Fruit fly (Drosophila melanogaster): ENCODE measurements around the gene CG9095.

The CG9095 gene

DNA sequence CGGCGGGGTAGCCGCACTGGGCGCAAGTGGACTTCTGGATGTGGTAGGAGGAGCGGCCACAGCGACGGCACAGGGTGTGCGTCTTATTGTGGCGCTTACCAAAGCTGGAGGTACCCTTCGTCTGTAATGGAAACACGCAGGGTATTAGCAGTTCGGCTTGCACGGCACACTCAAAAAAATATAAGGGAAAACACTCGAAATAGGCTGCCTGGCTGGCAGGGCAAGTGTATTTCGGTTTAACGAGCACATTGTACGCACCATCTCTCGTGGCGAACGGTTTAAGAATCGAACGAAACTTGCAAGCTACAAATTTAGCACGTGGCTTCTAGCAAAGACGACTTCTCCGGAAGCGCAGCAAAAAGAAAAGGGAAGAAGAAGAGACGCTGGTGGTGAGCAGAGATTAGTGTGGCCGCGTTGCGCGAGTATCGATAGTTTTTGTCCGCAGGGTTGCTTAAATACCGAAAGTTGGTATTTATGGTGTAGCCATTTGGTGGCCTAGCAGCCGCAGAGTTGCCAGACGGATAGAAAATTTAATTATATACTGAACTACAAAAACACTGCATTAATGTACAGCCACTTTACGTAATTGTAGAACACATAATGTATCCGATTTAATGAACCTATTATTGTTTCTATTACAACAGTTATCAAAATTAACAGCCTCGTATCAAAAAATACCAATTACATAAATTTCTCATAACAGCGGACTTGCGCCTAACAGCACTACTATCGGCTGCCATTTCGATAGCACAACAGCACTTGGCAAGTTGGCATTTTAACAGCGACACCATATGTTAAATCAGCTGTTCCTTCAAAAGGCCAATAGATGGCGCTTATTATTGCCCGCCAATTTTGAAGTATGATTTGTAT is 23.8 kb downstream of the CG9095 start, which contains the start of gene RpL37-1 (continued):
- peak; percentile 65 for TF ChIP-seq zfh2 (GFP tag; optimal IDR thresholded peaks at IDR 0.05)
- TF ChIP-seq CG7963 (GFP tag; IDR thresholded peaks at IDR 0.05; ENCODE audit: partially characterized antibody), result peak; percentile 16; the same call in 2 of the 3 replicates
- TF ChIP-seq CG18262 (tag; optimal IDR thresholded peaks at IDR 0.05), result peak; percentile 39
- peak; percentile 78 for TF ChIP-seq CG3281 (GFP tag; optimal IDR thresholded peaks at IDR 0.05)
- peak; percentile 54 for TF ChIP-seq CG17359 (tag; optimal IDR thresholded peaks at IDR 0.05)
- peak; percentile 46 for TF ChIP-seq ac (GFP tag; optimal IDR thresholded peaks at IDR 0.05)
- peak; percentile 61; the same call in 1 of the 3 replicates for TF ChIP-seq hb (GFP tag; IDR thresholded peaks at IDR 0.05; ENCODE audit: partially characterized antibody)
- TF ChIP-seq dpn (GFP tag; optimal IDR thresholded peaks at IDR 0.05), result peak; percentile 59 to 79
- no peak for TF ChIP-seq CG32767 (GFP tag; IDR thresholded peaks at IDR 0.05)
- TF ChIP-seq p53 (GFP tag; optimal IDR thresholded peaks at IDR 0.05), result peak; percentile 56
- peak; percentile 36 for TF ChIP-seq CG3995 (GFP tag; optimal IDR thresholded peaks at IDR 0.05)
- TF ChIP-seq sens (GFP tag), result peak; percentile 91
- peak; percentile 48 for TF ChIP-seq CG32772 (GFP tag; IDR thresholded peaks at IDR 0.05)
- peak; percentile 35 for TF ChIP-seq CG33557 (GFP tag; optimal IDR thresholded peaks at IDR 0.05)
- peak; percentile 29 for TF ChIP-seq fu2 (GFP tag; optimal IDR thresholded peaks at IDR 0.05)
- TF ChIP-seq CG11398 (GFP tag; optimal IDR thresholded peaks at IDR 0.05), result peak; percentile 68
- TF ChIP-seq ranshi (GFP tag; IDR thresholded peaks at IDR 0.05), result peak; percentile 62; the same call in 1 of the 2 replicates
- TF ChIP-seq CG8765 (GFP tag; IDR thresholded peaks at IDR 0.05), result 0 out of 2 replicates have a peak, but pooled peaks have one; percentile 27
- peak; percentile 80 for TF ChIP-seq MTF-1 (GFP tag; optimal IDR thresholded peaks at IDR 0.05; ENCODE audit: borderline replicate concordance)
- TF ChIP-seq CG1792 (GFP tag; optimal IDR thresholded peaks at IDR 0.05), result peak; percentile 68
- peak; percentile 52 for TF ChIP-seq pum (GFP tag; optimal IDR thresholded peaks at IDR 0.05)
- TF ChIP-seq az2 (GFP tag; optimal IDR thresholded peaks at IDR 0.05), result peak; percentile 52
- peak; percentile 68 for TF ChIP-seq trem (tag; optimal IDR thresholded peaks at IDR 0.05)
- no peak; the same call in 1 of the 2 replicates for TF ChIP-seq ara (GFP tag; IDR thresholded peaks at IDR 0.05)
- TF ChIP-seq CG8478 (optimal IDR thresholded peaks at IDR 0.05), result no peak
- peak; percentile 54 for TF ChIP-seq salm (tag; optimal IDR thresholded peaks at IDR 0.05)
- TF ChIP-seq CG5245 (GFP tag; optimal IDR thresholded peaks at IDR 0.05), result peak; percentile 32
- TF ChIP-seq CG17361 (GFP tag; IDR thresholded peaks at IDR 0.05), result peak; percentile 4; the same call in 1 of the 3 replicates
- TF ChIP-seq CG11247 (GFP tag; IDR thresholded peaks at IDR 0.05), result peak; percentile 67
- TF ChIP-seq Ssrp (tag; optimal IDR thresholded peaks at IDR 0.05), result no peak
- TF ChIP-seq Tbp (GFP tag; optimal IDR thresholded peaks at IDR 0.05), result no peak
- TF ChIP-seq CG10462 (GFP tag; optimal IDR thresholded peaks at IDR 0.05), result no peak
- TF ChIP-seq wek (GFP tag; optimal IDR thresholded peaks at IDR 0.05), result peak; percentile 68
- TF ChIP-seq NC2α (GFP tag; optimal IDR thresholded peaks at IDR 0.05), result peak; percentile 29
- TF ChIP-seq slou (GFP tag; optimal IDR thresholded peaks at IDR 0.05), result peak; percentile 33
- no peak for TF ChIP-seq danr (GFP tag; IDR thresholded peaks at IDR 0.05)
- peak; percentile 68 for TF ChIP-seq CG3163 (GFP tag; optimal IDR thresholded peaks at IDR 0.05)
- 0 out of 2 replicates have a peak, but pooled peaks have one; percentile 28 for TF ChIP-seq CG11696 (GFP tag; IDR thresholded peaks at IDR 0.05)
- peak; percentile 13 for TF ChIP-seq Deaf1 (tag; optimal IDR thresholded peaks at IDR 0.05)
- TF ChIP-seq schlank (tag; optimal IDR thresholded peaks at IDR 0.05), result peak; percentile 69
- TF ChIP-seq CG11093 (GFP tag; IDR thresholded peaks at IDR 0.05), result no peak
- TF ChIP-seq CG4424 (GFP tag; optimal IDR thresholded peaks at IDR 0.05), result peak; percentile 39
- TF ChIP-seq CG5180 (GFP tag; optimal IDR thresholded peaks at IDR 0.05), result peak; percentile 5
- peak; percentile 52 for TF ChIP-seq BtbVII (GFP tag; optimal IDR thresholded peaks at IDR 0.05)
- TF ChIP-seq B-H1 (GFP tag; IDR thresholded peaks at IDR 0.05), result peak; percentile 15; the same call in 2 of the 3 replicates
- peak; percentile 57 for TF ChIP-seq ssp (GFP tag; IDR thresholded peaks at IDR 0.05)
- TF ChIP-seq Aef1 (GFP tag; IDR thresholded peaks at IDR 0.05), result 0 out of 3 replicates have a peak, but pooled peaks have one; percentile 27
- TF ChIP-seq Dbx (GFP tag; IDR thresholded peaks at IDR 0.05), result peak; percentile 67; the same call in 2 of the 3 replicates
- no peak for TF ChIP-seq tll (GFP tag; optimal IDR thresholded peaks at IDR 0.05)
